Worm (Caenorhabditis elegans) whole organism, early embryonic: ENCODE results near the gene npr-16.

ENCODE experiments used
- B0310.2 ChIP-seq: sonication (generic microtip); optimal IDR thresholded peaks from 2 replicates; lab custom pipeline; 2016; ENCODE audit warnings: mild to moderate bottlenecking, missing genetic modification characterization, missing compliant biosample characterization
- F13C5.2 ChIP-seq: sonication (generic microtip); optimal IDR thresholded peaks from 2 replicates; lab custom pipeline; 2017; ENCODE audit warnings: mild to moderate bottlenecking, missing genetic modification characterization, inconsistent platforms, missing compliant biosample characterization
- aly-1 ChIP-seq: sonication (generic microtip); optimal IDR thresholded peaks from 2 replicates; lab custom pipeline; 2016; ENCODE audit warnings: missing genetic modification characterization, missing compliant biosample characterization
- ama-1 ChIP-seq: fragments of 150-350 bp; optimal IDR thresholded peaks from 2 replicates; lab custom pipeline; 2014
- ceh-13 ChIP-seq: fragments of 200-800 bp; sonication (Bioruptor generic); optimal IDR thresholded peaks from 2 replicates; lab custom pipeline; 2018; ENCODE audit warnings: mild to moderate bottlenecking, missing genetic modification characterization, missing compliant biosample characterization
- ceh-36 ChIP-seq: sonication (generic microtip); optimal IDR thresholded peaks from 2 replicates; lab custom pipeline; 2016; ENCODE audit warnings: missing genetic modification characterization, inconsistent platforms, missing compliant biosample characterization
- ets-7 ChIP-seq: sonication (generic microtip); optimal IDR thresholded peaks from 2 replicates; lab custom pipeline; 2016; ENCODE audit warnings: missing genotype, missing genetic modification characterization, missing compliant biosample characterization
- flt-1 ChIP-seq: fragments of 200-800 bp; sonication (Bioruptor generic); IDR thresholded peaks from 2 replicates; pipeline ENCODE4 v1.3.6; 2022; ENCODE audit warnings: missing genetic modification characterization, missing compliant biosample characterization
- hmbx-1 ChIP-seq: sonication (generic microtip); optimal IDR thresholded peaks from 2 replicates; lab custom pipeline; 2016; ENCODE audit warnings: mild to moderate bottlenecking, missing genetic modification characterization, missing compliant biosample characterization
- hmg-4 ChIP-seq: fragments of 200-800 bp; sonication (Bioruptor generic); optimal IDR thresholded peaks from 2 replicates; lab custom pipeline; 2018; ENCODE audit warnings: mild to moderate bottlenecking, missing genetic modification characterization, missing compliant biosample characterization
- hnd-1 ChIP-seq: sonication (generic microtip); optimal IDR thresholded peaks from 2 replicates; lab custom pipeline; 2016; ENCODE audit warnings: missing genetic modification characterization, missing compliant biosample characterization
- pes-1 ChIP-seq: fragments of 200-800 bp; sonication (Bioruptor generic); IDR thresholded peaks from 2 replicates; pipeline ENCODE4 v1.3.6; 2022; ENCODE audit warnings: missing genetic modification reagents, missing genetic modification characterization, missing compliant biosample characterization
- scrt-1 ChIP-seq: fragments of 200-800 bp; sonication (Bioruptor generic); IDR thresholded peaks from 2 replicates; pipeline ENCODE4 v1.3.6; 2022; ENCODE audit warnings: missing genetic modification characterization, missing compliant biosample characterization
- sea-1 ChIP-seq: fragments of 200-800 bp; sonication (Bioruptor generic); conservative IDR thresholded peaks from 2 replicates; pipeline ENCODE4 v1.3.6; 2022; ENCODE audit warnings: missing genetic modification characterization, missing compliant biosample characterization
- tbx-11 ChIP-seq: fragments of 200-800 bp; sonication (Bioruptor generic); IDR thresholded peaks from 2 replicates; pipeline ENCODE4 v1.3.6; 2022; ENCODE audit warnings: missing genetic modification characterization, missing compliant biosample characterization
- tbx-37 ChIP-seq: fragments of 200-800 bp; sonication (Bioruptor generic); conservative IDR thresholded peaks from 2 replicates; pipeline ENCODE4 v1.3.6; 2022; ENCODE audit warnings: missing genetic modification reagents, missing genetic modification characterization, missing compliant biosample characterization
- tra-4 ChIP-seq: sonication (generic microtip); optimal IDR thresholded peaks from 2 replicates; lab custom pipeline; 2017; ENCODE audit warnings: missing genetic modification characterization, missing compliant biosample characterization

The npr-16 gene

ce11 chrX:3542242-3542641, 23.6 kb downstream of the npr-16 start, which contains the start of gene rgs-7:
TSS of gene rgs-7 (plus strand) at chrX:3542542.
- TF ChIP-seq tra-4, result no peak
- no peak for TF ChIP-seq hnd-1 (tag; lab: Kevin White, UChicago)
- no peak for TF ChIP-seq ets-7 (tag; lab: Kevin White, UChicago)
- no peak for TF ChIP-seq ama-1 (lab: Kevin White, UChicago)
- no peak for TF ChIP-seq ceh-13 (GFP tag; lab: Kevin White, UChicago)
- TF ChIP-seq aly-1 (tag; lab: Kevin White, UChicago), result no peak
- TF ChIP-seq ceh-36 (tag; lab: Kevin White, UChicago), result no peak
- TF ChIP-seq pes-1 (GFP tag; lab: Robert Waterston, UW), result no peak
- no peak for TF ChIP-seq tbx-37
- no peak for TF ChIP-seq tbx-11 (GFP tag; lab: Robert Waterston, UW)
- TF ChIP-seq scrt-1 (GFP tag; lab: Robert Waterston, UW), result no peak
- no peak for TF ChIP-seq B0310.2 (tag; lab: Kevin White, UChicago)

DNA sequence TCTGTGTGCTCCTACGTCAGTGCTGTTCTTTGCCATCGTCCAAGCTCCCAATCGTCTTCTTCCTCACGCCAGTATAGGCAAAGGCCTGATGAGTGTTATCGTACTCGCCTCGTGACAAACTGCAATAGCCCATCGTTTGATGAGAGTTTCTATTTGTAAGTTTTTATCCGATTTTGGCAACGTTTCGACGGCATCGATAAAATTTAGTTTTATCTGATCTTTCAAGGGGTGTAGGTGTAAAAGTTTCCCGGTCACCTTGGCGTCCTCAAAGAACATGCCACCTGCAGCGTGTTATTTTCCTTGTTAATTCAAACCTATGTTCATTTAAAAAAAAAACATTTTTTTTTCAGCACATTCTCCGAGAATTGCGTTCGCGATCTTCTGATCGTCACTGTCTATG, 28.5 kb downstream of the npr-16 start:
- TF ChIP-seq ceh-36 (tag; lab: Kevin White, UChicago), result no peak
- no peak for TF ChIP-seq ceh-13 (GFP tag; lab: Kevin White, UChicago)

ce11 chrX:3547828-3548227, 29.2 kb downstream of the npr-16 start:
- TF ChIP-seq tbx-11 (GFP tag; lab: Robert Waterston, UW) (no peak), ceh-36 (tag; lab: Kevin White, UChicago) (no peak), flt-1 (GFP tag; lab: Robert Waterston, UW) (no peak), hnd-1 (tag; lab: Kevin White, UChicago) (no peak), pes-1 (GFP tag; lab: Robert Waterston, UW) (no peak), scrt-1 (GFP tag; lab: Robert Waterston, UW) (no peak), B0310.2 (tag; lab: Kevin White, UChicago) (no peak), tbx-37 (no peak), ets-7 (tag; lab: Kevin White, UChicago) (no peak), ama-1 (lab: Kevin White, UChicago) (no peak), aly-1 (tag; lab: Kevin White, UChicago) (no peak), hmg-4 (GFP tag; lab: Kevin White, UChicago) (no peak), sea-1 (GFP tag; lab: Robert Waterston, UW) (no peak)

- TF ChIP-seq scrt-1 (GFP tag; lab: Robert Waterston, UW), result no peak
- TF ChIP-seq tbx-11 (GFP tag; lab: Robert Waterston, UW), result no peak
- no peak for TF ChIP-seq hmg-4 (GFP tag; lab: Kevin White, UChicago)
- TF ChIP-seq ceh-13 (GFP tag; lab: Kevin White, UChicago), result no peak
- no peak for TF ChIP-seq flt-1 (GFP tag; lab: Robert Waterston, UW)
- TF ChIP-seq hnd-1 (tag; lab: Kevin White, UChicago), result no peak
- TF ChIP-seq pes-1 (GFP tag; lab: Robert Waterston, UW), result no peak
- TF ChIP-seq tra-4, result no peak
- no peak for TF ChIP-seq B0310.2 (tag; lab: Kevin White, UChicago)
Measured at ce11 chrX:3548716-3549115, 30.1 kb downstream of the npr-16 start.

- TF ChIP-seq ceh-36 (tag; lab: Kevin White, UChicago) (no peak), tbx-37 (no peak), pes-1 (GFP tag; lab: Robert Waterston, UW) (no peak), sea-1 (GFP tag; lab: Robert Waterston, UW) (no peak), flt-1 (GFP tag; lab: Robert Waterston, UW) (no peak), ceh-13 (GFP tag; lab: Kevin White, UChicago) (no peak), B0310.2 (tag; lab: Kevin White, UChicago) (no peak), hmg-4 (GFP tag; lab: Kevin White, UChicago) (no peak), hmbx-1 (tag; lab: Kevin White, UChicago) (no peak)
Measured at ce11 chrX:3551173-3551572, 32.6 kb downstream of the npr-16 start.

DNA sequence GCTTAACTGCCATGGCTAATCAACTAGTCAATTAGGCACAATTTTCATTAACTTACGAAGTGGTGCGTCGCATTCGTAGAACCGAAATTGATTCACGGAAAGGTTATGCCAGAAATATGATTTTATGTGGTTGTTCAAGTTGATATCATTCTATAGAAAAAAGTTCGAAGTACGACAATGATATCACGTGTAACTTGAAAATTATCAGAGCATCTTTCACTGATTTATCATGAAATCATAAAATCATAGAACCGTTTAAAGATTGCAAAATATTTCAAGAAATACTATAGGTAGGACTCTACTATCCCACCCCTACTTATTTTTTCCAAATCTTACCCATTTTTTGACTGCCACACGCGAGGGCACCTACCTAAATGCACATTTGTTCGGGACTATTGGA, 34.4 kb downstream of the npr-16 start:
- TF ChIP-seq ceh-36 (tag; lab: Kevin White, UChicago) (no peak), ama-1 (lab: Kevin White, UChicago) (no peak), flt-1 (GFP tag; lab: Robert Waterston, UW) (no peak), tbx-11 (GFP tag; lab: Robert Waterston, UW) (no peak), scrt-1 (GFP tag; lab: Robert Waterston, UW) (no peak), tbx-37 (no peak), aly-1 (tag; lab: Kevin White, UChicago) (no peak), B0310.2 (tag; lab: Kevin White, UChicago) (no peak), sea-1 (GFP tag; lab: Robert Waterston, UW) (no peak), ceh-13 (GFP tag; lab: Kevin White, UChicago) (no peak), hnd-1 (tag; lab: Kevin White, UChicago) (no peak), F13C5.2 (tag; lab: Kevin White, UChicago) (no peak), hmg-4 (GFP tag; lab: Kevin White, UChicago) (no peak), ets-7 (tag; lab: Kevin White, UChicago) (no peak), hmbx-1 (tag; lab: Kevin White, UChicago) (no peak), pes-1 (GFP tag; lab: Robert Waterston, UW) (no peak), tra-4 (no peak)

DNA sequence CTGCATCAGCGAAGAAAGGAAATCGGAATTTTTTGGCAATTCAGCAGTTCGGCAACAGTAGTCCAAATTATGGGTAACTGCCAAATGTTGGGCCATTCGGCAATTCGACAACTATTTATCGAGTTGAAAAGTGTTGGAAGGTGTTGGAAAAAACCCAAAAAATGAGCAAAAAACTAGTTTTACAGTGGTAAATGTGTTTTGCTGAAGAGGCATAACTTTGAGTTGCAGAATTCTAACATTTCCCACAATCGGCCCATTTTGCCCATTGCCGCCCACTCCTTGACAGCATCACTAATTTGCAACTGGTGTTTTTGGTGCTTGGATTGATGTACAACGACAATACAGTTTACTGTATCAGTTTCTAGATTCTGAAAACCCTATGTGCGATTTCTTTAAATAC, 35.1 kb downstream of the npr-16 start:
- TF ChIP-seq tbx-11 (GFP tag; lab: Robert Waterston, UW) (no peak), hmbx-1 (tag; lab: Kevin White, UChicago) (no peak), flt-1 (GFP tag; lab: Robert Waterston, UW) (no peak)

DNA sequence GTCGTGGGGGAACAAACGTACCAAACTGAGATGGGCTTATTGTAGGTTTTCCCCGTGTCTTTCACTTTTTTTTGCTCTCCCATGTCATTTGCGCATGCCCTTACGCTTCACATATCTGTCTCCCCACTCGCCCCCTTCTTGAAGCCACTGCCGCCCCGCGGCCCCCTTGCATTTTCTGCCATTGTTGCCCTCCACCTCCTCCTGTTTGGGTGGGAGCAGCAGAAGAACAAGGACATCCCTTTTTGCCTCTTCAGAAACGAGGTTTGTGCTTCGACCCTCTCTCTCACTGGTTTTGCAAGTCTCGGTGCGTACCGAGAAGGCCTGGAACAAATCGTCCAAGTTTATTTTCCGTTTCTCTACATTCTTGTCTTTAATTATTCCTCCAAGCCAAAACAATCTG, 35.5 kb downstream of the npr-16 start:
- no peak for TF ChIP-seq F13C5.2 (tag; lab: Kevin White, UChicago)
- TF ChIP-seq ama-1 (lab: Kevin White, UChicago), result no peak
- TF ChIP-seq flt-1 (GFP tag; lab: Robert Waterston, UW), result no peak
- TF ChIP-seq ets-7 (tag; lab: Kevin White, UChicago), result no peak
- TF ChIP-seq ceh-13 (GFP tag; lab: Kevin White, UChicago), result no peak
- TF ChIP-seq B0310.2 (tag; lab: Kevin White, UChicago), result no peak
- no peak for TF ChIP-seq scrt-1 (GFP tag; lab: Robert Waterston, UW)
- TF ChIP-seq hnd-1 (tag; lab: Kevin White, UChicago), result no peak
- no peak for TF ChIP-seq hmg-4 (GFP tag; lab: Kevin White, UChicago)
- TF ChIP-seq hmbx-1 (tag; lab: Kevin White, UChicago), result no peak
- no peak for TF ChIP-seq tra-4
- TF ChIP-seq pes-1 (GFP tag; lab: Robert Waterston, UW), result no peak
